Worm (Caenorhabditis elegans) whole organism, L4 larva: ENCODE measurements around the gene C01G12.9.

Experiments
- hlh-30 ChIP-seq: sonication (generic microtip); optimal IDR thresholded peaks from 2 replicates; lab custom pipeline; 2017; ENCODE audit warnings: antibody characterized with exemption, mild to moderate bottlenecking, missing genetic modification characterization, missing compliant biosample characterization; ENCODE audit not compliant: insufficient read depth
- hmg-1.1 ChIP-seq: fragments of 200-800 bp; sonication (Bioruptor generic); IDR thresholded peaks from 2 replicates; pipeline ENCODE4 v1.3.6; 2022; ENCODE audit warnings: missing genetic modification reagents, missing genetic modification characterization, missing compliant biosample characterization
- jun-1 ChIP-seq: fragments of 150-350 bp; optimal IDR thresholded peaks from 2 replicates; lab custom pipeline; 2014; ENCODE audit warnings: missing biosample characterization, missing genetic modification reagents, missing genetic modification characterization
- lin-38 ChIP-seq: fragments of 200-800 bp; sonication (Bioruptor generic); IDR thresholded peaks from 2 replicates; pipeline ENCODE4 v1.3.6; 2022; ENCODE audit warnings: missing genetic modification reagents, missing genetic modification characterization, missing compliant biosample characterization

DNA sequence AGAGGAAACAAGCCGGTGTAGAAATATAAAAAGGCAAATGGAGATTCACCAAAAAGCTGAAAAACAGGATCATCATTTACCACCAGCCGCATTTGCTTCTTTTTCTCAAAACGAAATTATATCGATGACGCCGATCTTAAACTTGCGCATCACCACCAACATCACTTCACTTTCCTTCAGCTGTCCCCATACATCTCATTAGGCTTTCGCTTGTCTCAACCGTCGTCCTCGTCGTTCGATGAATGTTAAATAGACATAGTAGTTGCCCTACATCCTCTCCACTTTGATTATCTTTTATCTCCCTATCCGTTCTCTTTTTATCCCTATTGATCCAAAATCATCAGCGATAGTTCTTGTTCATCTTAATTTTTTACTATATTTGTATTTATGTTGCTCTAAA lies 48.1 kb downstream of the C01G12.9 start:
- TF ChIP-seq lin-38 (GFP tag; lab: Robert Waterston, UW) (no peak), hlh-30 (tag; lab: Kevin White, UChicago) (no peak), jun-1 (tag; lab: Kevin White, UChicago) (no peak), hmg-1.1 (GFP tag; lab: Robert Waterston, UW) (no peak)
